Worm (Caenorhabditis elegans) whole organism, L4 larva: ENCODE results near the gene C54C6.11.

Source experiments
- D1046.2 ChIP-seq: fragments of 200-800 bp; sonication (Bioruptor generic); IDR thresholded peaks from 2 replicates; pipeline ENCODE4 v1.3.6; 2022; ENCODE audit warnings: missing genetic modification characterization, missing compliant biosample characterization
- F26F4.8 ChIP-seq: fragments of 200-800 bp; sonication (Bioruptor generic); conservative IDR thresholded peaks from 2 replicates; pipeline ENCODE4 v1.3.6; 2022; ENCODE audit warnings: missing genetic modification characterization, missing compliant biosample characterization
- F37D6.2 ChIP-seq: sonication (generic microtip); optimal IDR thresholded peaks from 2 replicates; lab custom pipeline; 2016; ENCODE audit warnings: mild to moderate bottlenecking, missing genetic modification characterization, missing compliant biosample characterization
- F44E2.7 ChIP-seq: fragments of 200-800 bp; sonication (Bioruptor generic); IDR thresholded peaks from 2 replicates; pipeline ENCODE4 v2.1.2; 2022; ENCODE audit warnings: missing genetic modification characterization, missing compliant biosample characterization
- F49E8.2 ChIP-seq: sonication (generic microtip); optimal IDR thresholded peaks from 2 replicates; lab custom pipeline; 2016; ENCODE audit warnings: missing compliant biosample characterization, mild to moderate bottlenecking, missing genetic modification characterization, borderline replicate concordance
- R02D3.7 ChIP-seq: fragments of 150-350 bp; sonication (generic microtip); optimal IDR thresholded peaks from 3 replicates; lab custom pipeline; 2014; ENCODE audit warnings: missing biosample characterization, missing genetic modification characterization
- T26A8.4 ChIP-seq: fragments of 200-800 bp; sonication (Bioruptor generic); IDR thresholded peaks from 2 replicates; pipeline ENCODE4 v1.3.6; 2022; ENCODE audit warnings: missing genetic modification characterization, missing compliant biosample characterization
- Y5F2A.4 ChIP-seq: fragments of 200-800 bp; sonication (Bioruptor generic); optimal IDR thresholded peaks from 2 replicates; lab custom pipeline; 2018; ENCODE audit warnings: mild to moderate bottlenecking, missing genetic modification characterization, missing compliant biosample characterization
- Y75B8A.6 ChIP-seq: fragments of 200-800 bp; sonication (Bioruptor generic); IDR thresholded peaks from 2 replicates; pipeline ENCODE4 v1.3.6; 2022; ENCODE audit warnings: missing genetic modification reagents, missing genetic modification characterization, missing compliant biosample characterization
- ZK337.2 ChIP-seq: fragments of 200-800 bp; sonication (Bioruptor generic); IDR thresholded peaks from 2 replicates; pipeline ENCODE4 v1.3.6; 2022; ENCODE audit warnings: missing genetic modification reagents, missing genetic modification characterization, missing compliant biosample characterization
- ZK546.5 ChIP-seq, 2 experiments: sonication (generic microtip); optimal IDR thresholded peaks; 2 replicates each; lab custom pipeline; 2017; ENCODE audit warnings: missing biosample characterization in 2 of 2, missing genetic modification characterization in 2 of 2
- aha-1 ChIP-seq: fragments of 150-350 bp; peaks from one replicate; lab custom pipeline; 2014; ENCODE audit warnings: missing biosample characterization, missing genetic modification characterization
- ceh-32 ChIP-seq: sonication (generic microtip); optimal IDR thresholded peaks from 2 replicates; lab custom pipeline; 2016; ENCODE audit warnings: mild to moderate bottlenecking, missing genetic modification characterization, missing compliant biosample characterization; ENCODE audit not compliant: poor library complexity
- ctbp-1 ChIP-seq: fragments of 200-800 bp; sonication (Bioruptor generic); IDR thresholded peaks from 2 replicates; pipeline ENCODE4 v1.3.6; 2022; ENCODE audit warnings: missing genetic modification reagents, missing genetic modification characterization, missing compliant biosample characterization
- daf-12 ChIP-seq: fragments of 150-350 bp; optimal IDR thresholded peaks from 2 replicates; lab custom pipeline; 2014; ENCODE audit warnings: missing biosample characterization, missing genetic modification reagents, missing genetic modification characterization
- daf-8 ChIP-seq: fragments of 200-800 bp; sonication (Bioruptor generic); IDR thresholded peaks from 2 replicates; pipeline ENCODE4 v1.3.6; 2022; ENCODE audit warnings: missing genetic modification characterization, missing compliant biosample characterization
- dmd-6 ChIP-seq: fragments of 200-800 bp; sonication (Bioruptor generic); IDR thresholded peaks from 2 replicates; pipeline ENCODE4 v1.3.6; 2022; ENCODE audit warnings: missing genetic modification reagents, missing genetic modification characterization, missing compliant biosample characterization
- dmd-8 ChIP-seq: fragments of 200-800 bp; sonication (Bioruptor generic); IDR thresholded peaks from 2 replicates; pipeline ENCODE4 v1.3.6; 2022; ENCODE audit warnings: missing genetic modification characterization, missing compliant biosample characterization
- dmd-9 ChIP-seq: fragments of 200-800 bp; sonication (Bioruptor generic); IDR thresholded peaks from 2 replicates; pipeline ENCODE4 v1.3.6; 2022; ENCODE audit warnings: missing genetic modification reagents, missing genetic modification characterization, missing compliant biosample characterization
- dpl-1 ChIP-seq: fragments of 150-350 bp; optimal IDR thresholded peaks from 2 replicates; lab custom pipeline; 2014; ENCODE audit warnings: missing biosample characterization, missing genetic modification reagents, missing genetic modification characterization
- dve-1 ChIP-seq: sonication (generic microtip); optimal IDR thresholded peaks from 2 replicates; lab custom pipeline; 2017; ENCODE audit warnings: antibody characterized with exemption, mild to moderate bottlenecking, missing genetic modification characterization, missing compliant biosample characterization; ENCODE audit not compliant: insufficient read depth
- egl-43 ChIP-seq: fragments of 200-800 bp; sonication (Bioruptor generic); IDR thresholded peaks from 2 replicates; pipeline ENCODE4 v1.3.6; 2022; ENCODE audit warnings: missing genetic modification reagents, missing genetic modification characterization, missing compliant biosample characterization
- hif-1 ChIP-seq, 2 experiments: sonication (generic microtip); optimal IDR thresholded peaks; 2 replicates each; lab custom pipeline; 2016 to 2017; ENCODE audit warnings: missing compliant biosample characterization in 2 of 2, missing genetic modification characterization in 2 of 2, missing genetic modification reagents in 2 of 2, missing genotype in 2 of 2, mild to moderate bottlenecking in 1 of 2
- hlh-11 ChIP-seq: fragments of 200-800 bp; sonication (Bioruptor generic); optimal IDR thresholded peaks from 2 replicates; lab custom pipeline; 2018; ENCODE audit warnings: mild to moderate bottlenecking, missing genetic modification characterization, missing compliant biosample characterization
- hlh-30 ChIP-seq: sonication (generic microtip); optimal IDR thresholded peaks from 2 replicates; lab custom pipeline; 2017; ENCODE audit warnings: antibody characterized with exemption, mild to moderate bottlenecking, missing genetic modification characterization, missing compliant biosample characterization; ENCODE audit not compliant: insufficient read depth
- hmg-1.1 ChIP-seq: fragments of 200-800 bp; sonication (Bioruptor generic); IDR thresholded peaks from 2 replicates; pipeline ENCODE4 v1.3.6; 2022; ENCODE audit warnings: missing genetic modification reagents, missing genetic modification characterization, missing compliant biosample characterization
- jun-1 ChIP-seq: fragments of 150-350 bp; optimal IDR thresholded peaks from 2 replicates; lab custom pipeline; 2014; ENCODE audit warnings: missing biosample characterization, missing genetic modification reagents, missing genetic modification characterization
- lin-1 ChIP-seq: fragments of 200-800 bp; sonication (Bioruptor generic); IDR thresholded peaks from 2 replicates; pipeline ENCODE4 v1.3.6; 2022; ENCODE audit warnings: missing genetic modification reagents, missing genetic modification characterization, missing compliant biosample characterization
- lin-38 ChIP-seq: fragments of 200-800 bp; sonication (Bioruptor generic); IDR thresholded peaks from 2 replicates; pipeline ENCODE4 v1.3.6; 2022; ENCODE audit warnings: missing genetic modification reagents, missing genetic modification characterization, missing compliant biosample characterization
- lin-39 ChIP-seq: fragments of 150-350 bp; optimal IDR thresholded peaks from 2 replicates; lab custom pipeline; 2014; ENCODE audit warnings: missing biosample characterization, missing genetic modification reagents, missing genetic modification characterization
- lir-3 ChIP-seq: sonication (generic microtip); optimal IDR thresholded peaks from 2 replicates; lab custom pipeline; 2016; ENCODE audit warnings: mild to moderate bottlenecking, missing genetic modification characterization, missing compliant biosample characterization
- lsy-2 ChIP-seq, 2 experiments: fragments of 150-350 bp in 1 of 2; sonication (generic microtip) in 1 of 2; optimal IDR thresholded peaks; 2 replicates each; lab custom pipeline; 2014 to 2017; ENCODE audit warnings: missing biosample characterization in 2 of 2, missing genetic modification characterization in 2 of 2
- nhr-111 ChIP-seq: fragments of 200-800 bp; sonication (Bioruptor generic); optimal IDR thresholded peaks from 2 replicates; lab custom pipeline; 2018; ENCODE audit warnings: mild to moderate bottlenecking, missing genetic modification characterization, missing compliant biosample characterization
- nhr-25 ChIP-seq: sonication (generic microtip); optimal IDR thresholded peaks from 2 replicates; lab custom pipeline; 2017; ENCODE audit warnings: missing genetic modification characterization, mild to moderate bottlenecking, missing compliant biosample characterization, antibody characterized with exemption, moderate library complexity, borderline replicate concordance; ENCODE audit not compliant: insufficient read depth
- nhr-28 ChIP-seq: fragments of 150-350 bp; optimal IDR thresholded peaks from 2 replicates; lab custom pipeline; 2014; ENCODE audit warnings: missing biosample characterization, missing genetic modification characterization
- pha-4 ChIP-seq, 2 experiments: fragments of 150-350 bp in 1 of 2; fragments of 200-800 bp in 1 of 2; sonication (Bioruptor generic) in 1 of 2; IDR thresholded peaks in 1 of 2; optimal IDR thresholded peaks in 1 of 2; 2 replicates each; pipeline versions ENCODE4 v1.3.6 to Lab custom; 2014 to 2022; ENCODE audit warnings: missing genetic modification characterization in 2 of 2, missing genetic modification reagents in 2 of 2, missing biosample characterization in 1 of 2, missing compliant biosample characterization in 1 of 2
- pqm-1 ChIP-seq: sonication (generic microtip); optimal IDR thresholded peaks from 2 replicates; lab custom pipeline; 2017; ENCODE audit warnings: missing biosample characterization, missing genetic modification characterization
- rbr-2 ChIP-seq: sonication (generic microtip); optimal IDR thresholded peaks from 2 replicates; lab custom pipeline; 2016; ENCODE audit warnings: missing genotype, missing genetic modification characterization, missing compliant biosample characterization
- saeg-2 ChIP-seq: fragments of 200-800 bp; sonication (Bioruptor generic); IDR thresholded peaks from 2 replicates; pipeline ENCODE4 v1.3.6; 2022; ENCODE audit warnings: missing genetic modification reagents, missing genetic modification characterization, missing compliant biosample characterization
- sdz-12 ChIP-seq: fragments of 200-800 bp; sonication (Bioruptor generic); optimal IDR thresholded peaks from 2 replicates; lab custom pipeline; 2018; ENCODE audit warnings: mild to moderate bottlenecking, missing genetic modification characterization, missing compliant biosample characterization
- snpc-4 ChIP-seq: fragments of 150-350 bp; optimal IDR thresholded peaks from 2 replicates; lab custom pipeline; 2014; ENCODE audit warnings: missing biosample characterization, missing genetic modification characterization
- tag-97 ChIP-seq: fragments of 200-800 bp; sonication (Bioruptor generic); IDR thresholded peaks from 2 replicates; pipeline ENCODE4 v1.3.6; 2022; ENCODE audit warnings: missing genetic modification characterization, missing compliant biosample characterization
- unc-130 ChIP-seq: sonication (generic microtip); optimal IDR thresholded peaks from 2 replicates; lab custom pipeline; 2016; ENCODE audit warnings: missing genetic modification reagents, missing genetic modification characterization, missing compliant biosample characterization
- unc-62 ChIP-seq, 3 experiments: fragments of 150-350 bp in 1 of 3; sonication (generic microtip); optimal IDR thresholded peaks in 2 of 3; peaks in 1 of 3; 1 replicate in 1 of 3; 2 replicates in 2 of 3; lab custom pipeline; 2014 to 2017; ENCODE audit warnings: missing biosample characterization in 3 of 3, missing genetic modification characterization in 3 of 3, missing genetic modification reagents in 3 of 3, missing genotype in 1 of 3
- zip-2 ChIP-seq: fragments of 150-350 bp; optimal IDR thresholded peaks from 2 replicates; lab custom pipeline; 2014; ENCODE audit warnings: missing biosample characterization, missing genetic modification characterization
- ztf-11 ChIP-seq: fragments of 150-350 bp; optimal IDR thresholded peaks from 2 replicates; lab custom pipeline; 2014; ENCODE audit warnings: missing biosample characterization, missing genetic modification characterization

The C54C6.11 gene

ce11 chrIII:3509908-3510307 lies 38.2 kb upstream of the C54C6.11 start, which contains the start of the genes M01F1.4 and mrpl-35 (continued):
- TF ChIP-seq ctbp-1 (GFP tag; lab: Robert Waterston, UW) (no peak), lsy-2 (tag; optimal IDR thresholded peaks at IDR 0.05; lab: Kevin White, UChicago) (peak in 1 of 2 experiments; percentile 97), nhr-25 (no peak), dve-1 (tag; lab: Kevin White, UChicago) (peak; percentile 57), ceh-32 (tag; lab: Kevin White, UChicago) (no peak), F26F4.8 (GFP tag; lab: Robert Waterston, UW) (no peak), T26A8.4 (no peak), nhr-111 (GFP tag; lab: Kevin White, UChicago) (no peak), aha-1 (tag; lab: Kevin White, UChicago) (peak; percentile 85), dmd-9 (GFP tag; lab: Robert Waterston, UW) (no peak), unc-62 (GFP tag; optimal IDR thresholded peaks at IDR 0.05 in 1 of 2; lab: Kevin White, UChicago) (no peak), unc-62 (tag; optimal IDR thresholded peaks at IDR 0.05; lab: Kevin White, UChicago) (no peak), tag-97 (GFP tag; lab: Robert Waterston, UW) (no peak), lin-38 (GFP tag; lab: Robert Waterston, UW) (peak; percentile 57), pqm-1 (tag; lab: Kevin White, UChicago) (no peak), egl-43 (no peak), zip-2 (no peak), daf-8 (no peak), jun-1 (no peak), saeg-2 (GFP tag; lab: Robert Waterston, UW) (no peak), Y5F2A.4 (no peak), nhr-28 (tag; lab: Kevin White, UChicago) (peak; percentile 7), lin-1 (GFP tag; lab: Robert Waterston, UW) (no peak), ZK546.5 (tag; optimal IDR thresholded peaks at IDR 0.05; lab: Kevin White, UChicago) (no peak), unc-130 (GFP tag; lab: Kevin White, UChicago) (peak; percentile 66), sdz-12 (GFP tag; lab: Kevin White, UChicago) (no peak), pha-4 (GFP tag; IDR thresholded peaks at IDR 0.05; lab: Robert Waterston, UW) (no peak), pha-4 (tag; optimal IDR thresholded peaks at IDR 0.05; lab: Kevin White, UChicago) (peak; percentile 74), dmd-6 (GFP tag; lab: Robert Waterston, UW) (peak; percentile 27; the same call in 1 of the 2 replicates), daf-12 (tag; lab: Kevin White, UChicago) (no peak), snpc-4 (tag; lab: Kevin White, UChicago) (no peak)

- TF ChIP-seq lin-38 (GFP tag; lab: Robert Waterston, UW) (peak; percentile 46), dmd-8 (GFP tag; lab: Robert Waterston, UW) (no peak)
Observed at ce11 chrIII:3511808-3512207, 36.3 kb upstream of the C54C6.11 start.

DNA sequence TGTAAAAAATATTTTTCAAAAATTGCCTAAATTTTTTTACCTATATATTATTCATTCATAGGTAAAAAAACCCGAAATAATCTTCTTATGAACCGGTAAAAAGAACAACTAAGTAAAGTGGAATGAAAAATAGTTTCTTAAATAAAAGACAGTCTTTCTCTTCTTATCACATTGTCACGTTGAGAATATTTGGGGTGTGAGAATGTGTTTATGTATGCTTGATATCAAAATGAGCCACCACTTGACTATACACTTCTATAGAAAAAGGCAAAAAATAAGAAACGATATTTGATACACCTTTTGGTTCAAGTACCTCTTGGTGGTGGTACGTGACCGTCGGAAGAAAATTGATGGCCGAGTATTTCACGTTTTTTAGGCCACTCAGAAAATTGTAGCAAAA lies 28.6 kb upstream of the C54C6.11 start, which contains the start of gene hmit-1.3:
Gene hmit-1.3 (minus strand): TSS at position 103 of the 400 bp plus-strand sequence.
- TF ChIP-seq lir-3 (tag; lab: Kevin White, UChicago) (no peak), pqm-1 (tag; lab: Kevin White, UChicago) (peak; percentile 20), hif-1 (tag; optimal IDR thresholded peaks at IDR 0.05; lab: Kevin White, UChicago) (no peak), F44E2.7 (no peak), dmd-6 (GFP tag; lab: Robert Waterston, UW) (0 out of 2 replicates have a peak, but pooled peaks have one; percentile 15), hmg-1.1 (GFP tag; lab: Robert Waterston, UW) (no peak), lin-38 (GFP tag; lab: Robert Waterston, UW) (no peak), lin-39 (tag; lab: Kevin White, UChicago) (no peak), Y75B8A.6 (GFP tag; lab: Robert Waterston, UW) (no peak), dmd-8 (GFP tag; lab: Robert Waterston, UW) (no peak), dmd-9 (GFP tag; lab: Robert Waterston, UW) (no peak), lsy-2 (tag; optimal IDR thresholded peaks at IDR 0.05; lab: Kevin White, UChicago) (no peak), hlh-11 (peak; percentile 18), rbr-2 (tag; lab: Kevin White, UChicago) (no peak), R02D3.7 (no peak), dpl-1 (no peak), aha-1 (tag; lab: Kevin White, UChicago) (peak; percentile 86), pha-4 (GFP tag; IDR thresholded peaks at IDR 0.05; lab: Robert Waterston, UW) (no peak), pha-4 (tag; optimal IDR thresholded peaks at IDR 0.05; lab: Kevin White, UChicago) (no peak), ztf-11 (tag; lab: Kevin White, UChicago) (no peak), ZK337.2 (GFP tag; lab: Robert Waterston, UW) (no peak), F37D6.2 (no peak), F49E8.2 (tag; lab: Kevin White, UChicago) (no peak), dve-1 (tag; lab: Kevin White, UChicago) (peak; percentile 17), D1046.2 (GFP tag; lab: Robert Waterston, UW) (no peak), hlh-30 (tag; lab: Kevin White, UChicago) (peak; percentile 57)
